Worm (Caenorhabditis elegans) whole organism, mixed stage, embryonic: ENCODE results near the gene hif-1.
A peak's percentile ranks its signal among the peaks of the same experiment; 100 is the strongest.

Source experiments
- M03D4.4 ChIP-seq: sonication (generic microtip); optimal IDR thresholded peaks from 2 replicates; lab custom pipeline; 2017; ENCODE audit warnings: mild to moderate bottlenecking, missing genetic modification characterization, missing compliant biosample characterization
- bed-3 ChIP-seq: fragments of 200-800 bp; sonication (Bioruptor generic); optimal IDR thresholded peaks from 3 replicates; lab custom pipeline; 2018; ENCODE audit warnings: mild to moderate bottlenecking, missing genetic modification characterization, moderate library complexity, missing compliant biosample characterization
- blmp-1 ChIP-seq: fragments of 150-350 bp; optimal IDR thresholded peaks from 2 replicates; lab custom pipeline; 2014; ENCODE audit warnings: missing biosample characterization, missing genetic modification characterization
- ceh-39 ChIP-seq: fragments of 150-350 bp; optimal IDR thresholded peaks from 2 replicates; lab custom pipeline; 2014; ENCODE audit warnings: missing biosample characterization, missing genetic modification characterization
- ceh-43 ChIP-seq: fragments of 200-800 bp; sonication (Bioruptor generic); optimal IDR thresholded peaks from 2 replicates; lab custom pipeline; 2018; ENCODE audit warnings: mild to moderate bottlenecking, missing genetic modification characterization, moderate library complexity, missing compliant biosample characterization
- ceh-83 ChIP-seq: fragments of 200-800 bp; sonication (Bioruptor generic); optimal IDR thresholded peaks from 2 replicates; lab custom pipeline; 2018; ENCODE audit warnings: mild to moderate bottlenecking, missing genetic modification characterization, missing compliant biosample characterization
- ces-1 ChIP-seq: fragments of 150-350 bp; optimal IDR thresholded peaks from 2 replicates; lab custom pipeline; 2014; ENCODE audit warnings: missing biosample characterization, missing genetic modification reagents, missing genetic modification characterization
- cnd-1 ChIP-seq: fragments of 200-800 bp; sonication (Bioruptor generic); optimal IDR thresholded peaks from 2 replicates; lab custom pipeline; 2018; ENCODE audit warnings: mild to moderate bottlenecking, missing genetic modification characterization, missing compliant biosample characterization
- drap-1 ChIP-seq: fragments of 200-800 bp; sonication (Bioruptor generic); optimal IDR thresholded peaks from 3 replicates; lab custom pipeline; 2018; ENCODE audit warnings: mild to moderate bottlenecking, missing genetic modification characterization, missing compliant biosample characterization
- elt-1 ChIP-seq: sonication (generic microtip); optimal IDR thresholded peaks from 2 replicates; lab custom pipeline; 2017; ENCODE audit warnings: missing genetic modification characterization, mild to moderate bottlenecking, missing compliant biosample characterization, antibody characterized with exemption, moderate library complexity, borderline replicate concordance; ENCODE audit not compliant: insufficient read depth
- elt-3 ChIP-seq: fragments of 150-350 bp; optimal IDR thresholded peaks from 2 replicates; lab custom pipeline; 2014; ENCODE audit warnings: missing biosample characterization, missing genetic modification characterization
- flh-1 ChIP-seq: fragments of 200-800 bp; sonication (Bioruptor generic); optimal IDR thresholded peaks from 2 replicates; lab custom pipeline; 2018; ENCODE audit warnings: mild to moderate bottlenecking, missing genetic modification characterization, moderate library complexity, missing compliant biosample characterization
- ham-2 ChIP-seq: fragments of 200-800 bp; sonication (Bioruptor generic); optimal IDR thresholded peaks from 2 replicates; lab custom pipeline; 2018; ENCODE audit warnings: mild to moderate bottlenecking, missing genetic modification characterization, missing compliant biosample characterization
- lin-13 ChIP-seq: fragments of 150-350 bp; optimal IDR thresholded peaks from 2 replicates; lab custom pipeline; 2014; ENCODE audit warnings: missing biosample characterization, missing genetic modification characterization
- lsy-2 ChIP-seq: fragments of 150-350 bp; optimal IDR thresholded peaks from 2 replicates; lab custom pipeline; 2014; ENCODE audit warnings: missing biosample characterization, missing genetic modification characterization
- mep-1 ChIP-seq: fragments of 150-350 bp; optimal IDR thresholded peaks from 2 replicates; lab custom pipeline; 2017; ENCODE audit warnings: missing biosample characterization, missing genetic modification reagents, missing genetic modification characterization, inconsistent platforms
- nhr-12 ChIP-seq: fragments of 150-350 bp; optimal IDR thresholded peaks from 2 replicates; lab custom pipeline; 2014; ENCODE audit warnings: missing biosample characterization, missing genetic modification characterization
- nhr-2 ChIP-seq: fragments of 150-350 bp; optimal IDR thresholded peaks from 2 replicates; lab custom pipeline; 2014; ENCODE audit warnings: missing biosample characterization, missing genetic modification characterization
- nhr-237 ChIP-seq: fragments of 150-350 bp; optimal IDR thresholded peaks from 2 replicates; lab custom pipeline; 2014; ENCODE audit warnings: missing biosample characterization, missing genetic modification characterization
- nhr-28 ChIP-seq: fragments of 150-350 bp; optimal IDR thresholded peaks from 2 replicates; lab custom pipeline; 2014; ENCODE audit warnings: missing biosample characterization, missing genetic modification characterization
- sem-2 ChIP-seq: fragments of 200-800 bp; sonication (Bioruptor generic); optimal IDR thresholded peaks from 2 replicates; lab custom pipeline; 2018; ENCODE audit warnings: mild to moderate bottlenecking, missing genetic modification characterization, missing compliant biosample characterization
- snpc-4 ChIP-seq: fragments of 150-350 bp; optimal IDR thresholded peaks from 2 replicates; lab custom pipeline; 2014; ENCODE audit warnings: missing biosample characterization, missing genetic modification characterization
- sptf-1 ChIP-seq: sonication (generic microtip); optimal IDR thresholded peaks from 2 replicates; lab custom pipeline; 2017; ENCODE audit warnings: mild to moderate bottlenecking, missing genetic modification characterization, moderate library complexity, missing compliant biosample characterization
- tbx-8 ChIP-seq: fragments of 200-800 bp; sonication (Bioruptor generic); optimal IDR thresholded peaks from 2 replicates; lab custom pipeline; 2018; ENCODE audit warnings: mild to moderate bottlenecking, missing genetic modification characterization, moderate library complexity, missing compliant biosample characterization
- unc-120 ChIP-seq: sonication (generic microtip); optimal IDR thresholded peaks from 2 replicates; lab custom pipeline; 2017; ENCODE audit warnings: missing genetic modification characterization, missing compliant biosample characterization; ENCODE audit not compliant: poor library complexity, severe bottlenecking
- unc-39 ChIP-seq: fragments of 150-350 bp; optimal IDR thresholded peaks from 2 replicates; lab custom pipeline; 2014; ENCODE audit warnings: missing biosample characterization, missing genetic modification characterization
- unc-62 ChIP-seq: fragments of 150-350 bp; optimal IDR thresholded peaks from 2 replicates; lab custom pipeline; 2014; ENCODE audit warnings: missing biosample characterization, missing genetic modification reagents, missing genetic modification characterization
- zip-8 ChIP-seq: fragments of 150-350 bp; optimal IDR thresholded peaks from 2 replicates; lab custom pipeline; 2014; ENCODE audit warnings: missing biosample characterization, missing genetic modification characterization
- ztf-11 ChIP-seq: fragments of 150-350 bp; optimal IDR thresholded peaks from 2 replicates; lab custom pipeline; 2014; ENCODE audit warnings: missing biosample characterization, missing genetic modification characterization

The hif-1 gene

ce11 chrV:20783642-20784041, 3.4 kb downstream of the hif-1 start:
- no peak for TF ChIP-seq unc-62 (GFP tag; lab: Kevin White, UChicago)
- no peak for TF ChIP-seq ham-2 (GFP tag; lab: Kevin White, UChicago)
- TF ChIP-seq ces-1 (GFP tag; lab: Kevin White, UChicago) = no peak
- TF ChIP-seq elt-3 (tag; lab: Kevin White, UChicago) = no peak
- no peak for TF ChIP-seq elt-1 (tag; lab: Kevin White, UChicago)
- TF ChIP-seq M03D4.4 = no peak
- no peak for TF ChIP-seq ceh-83 (GFP tag; lab: Kevin White, UChicago)
- TF ChIP-seq nhr-237 (tag; lab: Kevin White, UChicago) = no peak
- TF ChIP-seq tbx-8 (GFP tag; lab: Kevin White, UChicago) = no peak
- TF ChIP-seq ceh-39 (tag; lab: Kevin White, UChicago) = no peak

- no peak for TF ChIP-seq ztf-11
- TF ChIP-seq nhr-12 (tag; lab: Kevin White, UChicago) = no peak
- no peak for TF ChIP-seq elt-1 (tag; lab: Kevin White, UChicago)
- TF ChIP-seq sptf-1 (tag; lab: Kevin White, UChicago) = no peak
- TF ChIP-seq sem-2 (GFP tag; lab: Kevin White, UChicago) = no peak
- TF ChIP-seq bed-3 = no peak
- TF ChIP-seq snpc-4 (tag; lab: Kevin White, UChicago) = no peak
- no peak for TF ChIP-seq ham-2 (GFP tag; lab: Kevin White, UChicago)
- TF ChIP-seq ceh-39 (tag; lab: Kevin White, UChicago) = no peak
- no peak for TF ChIP-seq mep-1 (tag; lab: Kevin White, UChicago)
- no peak for TF ChIP-seq nhr-28
- TF ChIP-seq blmp-1 = no peak
- no peak for TF ChIP-seq lin-13 (tag; lab: Kevin White, UChicago)
- no peak for TF ChIP-seq nhr-237 (tag; lab: Kevin White, UChicago)
- no peak for TF ChIP-seq unc-62 (GFP tag; lab: Kevin White, UChicago)
- no peak for TF ChIP-seq elt-3 (tag; lab: Kevin White, UChicago)
- TF ChIP-seq unc-39 (tag; lab: Kevin White, UChicago) = no peak
- TF ChIP-seq flh-1 = no peak
- TF ChIP-seq tbx-8 (GFP tag; lab: Kevin White, UChicago) = no peak
Observed at ce11 chrV:20785050-20785847, 5.0 kb downstream of the hif-1 start.

ce11 chrV:20785848-20786225, 5.6 kb downstream of the hif-1 start:
- no peak for TF ChIP-seq sptf-1 (tag; lab: Kevin White, UChicago)
- no peak for TF ChIP-seq cnd-1 (tag; lab: Kevin White, UChicago)
- no peak for TF ChIP-seq ham-2 (GFP tag; lab: Kevin White, UChicago)
- TF ChIP-seq elt-1 (tag; lab: Kevin White, UChicago) = no peak
- no peak for TF ChIP-seq lsy-2 (tag; lab: Kevin White, UChicago)
- no peak for TF ChIP-seq snpc-4 (tag; lab: Kevin White, UChicago)
- TF ChIP-seq unc-39 (tag; lab: Kevin White, UChicago) = no peak
- TF ChIP-seq, all 35 proteins: peak for 0

- TF ChIP-seq ztf-11 (no peak), unc-62 (GFP tag; lab: Kevin White, UChicago) (no peak), drap-1 (peak; percentile 41), sptf-1 (tag; lab: Kevin White, UChicago) (no peak), ceh-43 (GFP tag; lab: Kevin White, UChicago) (no peak), elt-3 (tag; lab: Kevin White, UChicago) (no peak), ces-1 (GFP tag; lab: Kevin White, UChicago) (peak; percentile 88), unc-120 (tag; lab: Kevin White, UChicago) (no peak), sem-2 (GFP tag; lab: Kevin White, UChicago) (no peak), M03D4.4 (no peak), zip-8 (tag; lab: Kevin White, UChicago) (no peak), snpc-4 (tag; lab: Kevin White, UChicago) (no peak), bed-3 (no peak), nhr-2 (tag; lab: Kevin White, UChicago) (no peak), ham-2 (GFP tag; lab: Kevin White, UChicago) (no peak), tbx-8 (GFP tag; lab: Kevin White, UChicago) (no peak)
- TF ChIP-seq, all 35 proteins: peak for 2
Observed at ce11 chrV:20789105-20789504, 8.9 kb downstream of the hif-1 start, which contains the start of gene tpan-1. tpan-1 (plus strand) TSS chrV:20789502.
